Fruit fly (Drosophila melanogaster): ENCODE measurements around the gene shps.

shps gene

dm6 chr3R:24318217-24319082, 39.1 kb downstream of the shps start, which contains the start of the genes Nab2 and BRWD3 (continued):
- TF ChIP-seq Dip3 (GFP tag; optimal IDR thresholded peaks at IDR 0.05) = no peak
- no peak for TF ChIP-seq CG5245 (GFP tag; optimal IDR thresholded peaks at IDR 0.05)
- peak; percentile 64 for TF ChIP-seq CG9727 (GFP tag; optimal IDR thresholded peaks at IDR 0.05)
- TF ChIP-seq Fer2 (tag; optimal IDR thresholded peaks at IDR 0.05) = no peak
- no peak for TF ChIP-seq repo (GFP tag; optimal IDR thresholded peaks at IDR 0.05)
- peak; percentile 38 for TF ChIP-seq tin (GFP tag; optimal IDR thresholded peaks at IDR 0.05)
- no peak for TF ChIP-seq p53 (GFP tag; optimal IDR thresholded peaks at IDR 0.05)
- no peak for TF ChIP-seq CG12299 (tag; optimal IDR thresholded peaks at IDR 0.05)
- TF ChIP-seq CG2712 (tag; optimal IDR thresholded peaks at IDR 0.05) = no peak
- no peak for TF ChIP-seq trem (tag; optimal IDR thresholded peaks at IDR 0.05)
- TF ChIP-seq CG31441 (GFP tag; IDR thresholded peaks at IDR 0.05) = no peak
- TF ChIP-seq CG6813 (GFP tag; optimal IDR thresholded peaks at IDR 0.05) = no peak
- TF ChIP-seq salm (tag; optimal IDR thresholded peaks at IDR 0.05) = no peak
- TF ChIP-seq CG4617 (GFP tag; optimal IDR thresholded peaks at IDR 0.05; ENCODE audit: borderline replicate concordance) = peak; percentile 39
- TF ChIP-seq Med (GFP tag) = peak; percentile 69
- TF ChIP-seq jing (GFP tag; optimal IDR thresholded peaks at IDR 0.05) = no peak
- TF ChIP-seq HLH54F (GFP tag; optimal IDR thresholded peaks at IDR 0.05) = no peak
- no peak for TF ChIP-seq CG12236 (GFP tag; optimal IDR thresholded peaks at IDR 0.05)
- no peak for TF ChIP-seq sima (GFP tag; optimal IDR thresholded peaks at IDR 0.05)
- TF ChIP-seq dan (GFP tag; IDR thresholded peaks at IDR 0.05) = no peak
- TF ChIP-seq CG6854 (GFP tag; optimal IDR thresholded peaks at IDR 0.05) = no peak
- 0 out of 2 replicates have a peak, but pooled peaks have one; percentile 10 for TF ChIP-seq H2.0 (GFP tag; IDR thresholded peaks at IDR 0.05)
- TF ChIP-seq CG9932 (GFP tag; IDR thresholded peaks at IDR 0.05) = peak; percentile 76
- no peak for TF ChIP-seq Lhr (GFP tag; optimal IDR thresholded peaks at IDR 0.05)
- TF ChIP-seq CG8765 (GFP tag; IDR thresholded peaks at IDR 0.05) = 0 out of 2 replicates have a peak, but pooled peaks have one; percentile 28
- TF ChIP-seq CG2199 (GFP tag; IDR thresholded peaks at IDR 0.05) = no peak
- TF ChIP-seq CG3407 (GFP tag; optimal IDR thresholded peaks at IDR 0.05) = no peak
- no peak for TF ChIP-seq CG16779 (GFP tag; IDR thresholded peaks at IDR 0.05)
- peak; percentile 85 for TF ChIP-seq CG6791 (GFP tag; IDR thresholded peaks at IDR 0.05; ENCODE audit: partially characterized antibody)
- no peak for TF ChIP-seq tna (GFP tag; IDR thresholded peaks at IDR 0.05; ENCODE audit: partially characterized antibody)
- TF ChIP-seq tx (GFP tag; optimal IDR thresholded peaks at IDR 0.05) = no peak
- no peak for TF ChIP-seq org-1 (GFP tag; optimal IDR thresholded peaks at IDR 0.05)
- TF ChIP-seq Ets97D (GFP tag; optimal IDR thresholded peaks at IDR 0.05) = peak; percentile 19
- no peak for TF ChIP-seq dimm (GFP tag; IDR thresholded peaks at IDR 0.05)
- TF ChIP-seq Gsc (GFP tag; IDR thresholded peaks at IDR 0.05) = no peak
- TF ChIP-seq dmrt99B (tag; optimal IDR thresholded peaks at IDR 0.05) = no peak
- TF ChIP-seq pan (optimal IDR thresholded peaks at IDR 0.05) = no peak
- TF ChIP-seq pan (GFP tag; optimal IDR thresholded peaks at IDR 0.05 in 1 of 2, IDR thresholded peaks at IDR 0.05 in 1 of 2) = peak in 1 of 2 experiments; percentile 31
- TF ChIP-seq CG7357 (GFP tag; IDR thresholded peaks at IDR 0.05) = peak; percentile 41; the same call in 1 of the 3 replicates
- TF ChIP-seq CG1024 (GFP tag; IDR thresholded peaks at IDR 0.05) = 0 out of 2 replicates have a peak, but pooled peaks have one; percentile 32
- TF ChIP-seq lab (GFP tag; optimal IDR thresholded peaks at IDR 0.05) = no peak
- no peak for TF ChIP-seq D19B (GFP tag; optimal IDR thresholded peaks at IDR 0.05)
- peak; percentile 9 for TF ChIP-seq cato (GFP tag; optimal IDR thresholded peaks at IDR 0.05; ENCODE audit: borderline replicate concordance)
- TF ChIP-seq Stat92E (GFP tag; optimal IDR thresholded peaks at IDR 0.05) = no peak
- TF ChIP-seq slbo (GFP tag; IDR thresholded peaks at IDR 0.05) = peak; percentile 75
- peak; percentile 57 for TF ChIP-seq CG13424 (tag; optimal IDR thresholded peaks at IDR 0.05)
- no peak for TF ChIP-seq Sox102F (GFP tag; optimal IDR thresholded peaks at IDR 0.05)
- peak; percentile 58 for TF ChIP-seq Xbp1 (GFP tag; optimal IDR thresholded peaks at IDR 0.05)
- TF ChIP-seq grau (tag; optimal IDR thresholded peaks at IDR 0.05) = no peak

Data from whole organism, embryonic.